Fruit fly (Drosophila melanogaster) whole organism, pupa: ENCODE data around the gene rha.

Source experiments
- CG10348 ChIP-seq: fragments of 200-800 bp; sonication (Bioruptor generic); IDR thresholded peaks from 2 replicates; pipeline ENCODE4 v1.3.6; 2022; ENCODE audit warnings: missing biosample characterization, missing genetic modification characterization
- CG12605 ChIP-seq: fragments of 200-800 bp; sonication (Bioruptor generic); IDR thresholded peaks from 2 replicates; pipeline ENCODE4 v1.3.6; 2022; ENCODE audit warnings: missing biosample characterization, missing genetic modification characterization
- CG13204 ChIP-seq: fragments of 200-800 bp; sonication (Bioruptor generic); optimal IDR thresholded peaks from 2 replicates; lab custom pipeline; 2018; ENCODE audit warnings: missing biosample characterization, mild to moderate bottlenecking, missing genetic modification characterization, moderate library complexity
- CG15710 ChIP-seq: fragments of 200-800 bp; sonication (Bioruptor generic); optimal IDR thresholded peaks from 2 replicates; lab custom pipeline; 2018; ENCODE audit warnings: missing biosample characterization, mild to moderate bottlenecking, missing genetic modification characterization, moderate library complexity
- CG32121 ChIP-seq: fragments of 200-800 bp; sonication (Bioruptor generic); IDR thresholded peaks from 2 replicates; pipeline ENCODE4 v1.3.6; 2022; ENCODE audit warnings: missing biosample characterization, missing genetic modification characterization
- EcR ChIP-seq: fragments of 200-800 bp; sonication (Bioruptor generic); optimal IDR thresholded peaks from 3 replicates; lab custom pipeline; 2019; ENCODE audit warnings: missing biosample characterization, missing genetic modification characterization, mild to moderate bottlenecking, moderate library complexity, missing genetic modification reagents
- Ets98B ChIP-seq: fragments of 200-800 bp; sonication (Bioruptor generic); IDR thresholded peaks from 2 replicates; pipeline ENCODE4 v1.3.6; 2022; ENCODE audit warnings: missing biosample characterization, missing genetic modification characterization
- Pif1A ChIP-seq: fragments of 200-800 bp; sonication (Bioruptor generic); optimal IDR thresholded peaks from 3 replicates; lab custom pipeline; 2016; ENCODE audit warnings: missing biosample characterization, missing genetic modification characterization
- Pif1B ChIP-seq: fragments of 200-800 bp; sonication (Bioruptor generic); optimal IDR thresholded peaks from 3 replicates; lab custom pipeline; 2016; ENCODE audit warnings: missing biosample characterization, missing genetic modification characterization
- fd96Ca ChIP-seq: fragments of 200-800 bp; sonication (Bioruptor generic); IDR thresholded peaks from 3 replicates; pipeline ENCODE4 v1.3.6; 2022; ENCODE audit warnings: missing biosample characterization, missing genetic modification characterization

- TF ChIP-seq CG32121 (GFP tag; lab: Robert Waterston, UW): no peak
- no peak for TF ChIP-seq fd96Ca (GFP tag; lab: Robert Waterston, UW)
- no peak for TF ChIP-seq Pif1B (GFP tag; lab: Kevin White, UChicago)
- no peak for TF ChIP-seq CG13204 (GFP tag; lab: Kevin White, UChicago)
- TF ChIP-seq CG12605 (GFP tag; lab: Robert Waterston, UW): no peak
- no peak for TF ChIP-seq CG10348 (GFP tag; lab: Robert Waterston, UW)
- no peak for TF ChIP-seq EcR (GFP tag; lab: Kevin White, UChicago)
- TF ChIP-seq Ets98B: no peak
- TF ChIP-seq CG15710: no peak
- TF ChIP-seq Pif1A (GFP tag; lab: Kevin White, UChicago): no peak
Measured at dm6 chr3R:25320051-25320705, 19.9 kb upstream of the rha start, which contains the start of gene CG10560.
